Fruit fly (Drosophila melanogaster) whole organism, embryonic: ENCODE measurements around the gene Pop5.

ENCODE experiments used
- B-H2 ChIP-seq: fragments of 200-800 bp; sonication (Bioruptor generic); optimal IDR thresholded peaks from 2 replicates; lab custom pipeline; 2018; ENCODE audit warnings: missing biosample characterization, mild to moderate bottlenecking, missing genetic modification characterization
- Bdp1 ChIP-seq: fragments of 200-800 bp; sonication (Bioruptor generic); optimal IDR thresholded peaks from 3 replicates; lab custom pipeline; 2016; ENCODE audit warnings: missing biosample characterization, missing genetic modification characterization
- CG1024 ChIP-seq: fragments of 200-800 bp; sonication (Bioruptor generic); IDR thresholded peaks from 2 replicates; pipeline ENCODE4 v1.3.6; 2022; ENCODE audit warnings: missing biosample characterization, missing genetic modification characterization
- CG10267 ChIP-seq: fragments of 200-800 bp; sonication (Bioruptor generic); optimal IDR thresholded peaks from 2 replicates; lab custom pipeline; 2018; ENCODE audit warnings: missing biosample characterization, mild to moderate bottlenecking, missing genetic modification characterization, moderate library complexity
- CG10543 ChIP-seq: fragments of 200-800 bp; sonication (Bioruptor generic); optimal IDR thresholded peaks from 3 replicates; lab custom pipeline; 2017; ENCODE audit warnings: missing biosample characterization, mild to moderate bottlenecking, missing genetic modification characterization, moderate library complexity
- CG11247 ChIP-seq: fragments of 200-800 bp; sonication (Bioruptor generic); IDR thresholded peaks from 2 replicates; pipeline ENCODE4 v1.3.6; 2022; ENCODE audit warnings: missing biosample characterization, missing genetic modification characterization
- CG12219 ChIP-seq: fragments of 200-800 bp; sonication (Bioruptor generic); optimal IDR thresholded peaks from 3 replicates; lab custom pipeline; 2018; ENCODE audit warnings: missing biosample characterization, mild to moderate bottlenecking, missing genetic modification characterization
- CG12391 ChIP-seq: fragments of 200-800 bp; sonication (Bioruptor generic); optimal IDR thresholded peaks from 3 replicates; lab custom pipeline; 2018; ENCODE audit warnings: missing biosample characterization, mild to moderate bottlenecking, missing genetic modification characterization, moderate library complexity
- CG15514 ChIP-seq: fragments of 200-800 bp; sonication (Bioruptor generic); optimal IDR thresholded peaks from 3 replicates; lab custom pipeline; 2017; ENCODE audit warnings: missing biosample characterization, missing genetic modification characterization, mild to moderate bottlenecking, moderate library complexity, missing genetic modification reagents
- CG17802 ChIP-seq: fragments of 200-800 bp; sonication (Bioruptor generic); optimal IDR thresholded peaks from 2 replicates; lab custom pipeline; 2018; ENCODE audit warnings: missing biosample characterization, mild to moderate bottlenecking, missing genetic modification characterization, moderate library complexity
- CG1832 ChIP-seq: fragments of 200-800 bp; sonication (Bioruptor generic); optimal IDR thresholded peaks from 2 replicates; lab custom pipeline; 2017; ENCODE audit warnings: missing biosample characterization, mild to moderate bottlenecking, missing genetic modification characterization, inconsistent platforms
- CG18599 ChIP-seq: fragments of 200-800 bp; sonication (Bioruptor generic); optimal IDR thresholded peaks from 3 replicates; lab custom pipeline; 2017; ENCODE audit warnings: missing biosample characterization, missing genetic modification characterization, mild to moderate bottlenecking, moderate library complexity, missing genetic modification reagents
- CG2712 ChIP-seq: fragments of 200-800 bp; optimal IDR thresholded peaks from 3 replicates; lab custom pipeline; 2019; ENCODE audit warnings: missing biosample characterization, mild to moderate bottlenecking, missing genetic modification characterization, moderate library complexity
- CG2889 ChIP-seq: fragments of 200-800 bp; sonication (Bioruptor generic); IDR thresholded peaks from 3 replicates; pipeline ENCODE4 v1.3.6; 2022; ENCODE audit warnings: missing biosample characterization, missing genetic modification characterization
- CG31388 ChIP-seq: fragments of 200-800 bp; sonication (Bioruptor generic); optimal IDR thresholded peaks from 2 replicates; lab custom pipeline; 2016; ENCODE audit warnings: missing biosample characterization, missing genetic modification characterization
- CG3163 ChIP-seq: fragments of 200-800 bp; sonication (Bioruptor generic); optimal IDR thresholded peaks from 3 replicates; lab custom pipeline; 2016; ENCODE audit warnings: missing biosample characterization, missing genetic modification characterization
- CG32532 ChIP-seq: fragments of 200-800 bp; sonication (Bioruptor generic); IDR thresholded peaks from 2 replicates; pipeline ENCODE4 v1.3.6; 2022; ENCODE audit warnings: missing biosample characterization, missing genetic modification characterization
- CG32772 ChIP-seq: fragments of 200-800 bp; sonication (Bioruptor generic); IDR thresholded peaks from 2 replicates; pipeline ENCODE4 v1.3.6; 2022; ENCODE audit warnings: missing biosample characterization, missing genetic modification characterization
- CG33213 ChIP-seq: fragments of 200-800 bp; sonication (Bioruptor generic); optimal IDR thresholded peaks from 3 replicates; lab custom pipeline; 2016; ENCODE audit warnings: missing biosample characterization, missing genetic modification characterization
- CG3847 ChIP-seq: fragments of 200-800 bp; sonication (Bioruptor generic); IDR thresholded peaks from 2 replicates; pipeline ENCODE4 v1.3.6; 2022; ENCODE audit warnings: missing biosample characterization, missing genetic modification characterization
- CG6689 ChIP-seq: fragments of 200-800 bp; sonication (Bioruptor generic); IDR thresholded peaks from 2 replicates; pipeline ENCODE4 v1.3.6; 2022; ENCODE audit warnings: missing biosample characterization, missing genetic modification characterization
- CG6765 ChIP-seq: fragments of 200-800 bp; sonication (Bioruptor generic); optimal IDR thresholded peaks from 3 replicates; lab custom pipeline; 2017; ENCODE audit warnings: missing biosample characterization, mild to moderate bottlenecking, missing genetic modification characterization
- CG6854 ChIP-seq: fragments of 200-800 bp; sonication (Bioruptor generic); optimal IDR thresholded peaks from 3 replicates; lab custom pipeline; 2017; ENCODE audit warnings: missing biosample characterization, mild to moderate bottlenecking, missing genetic modification characterization
- CG8388 ChIP-seq: fragments of 200-800 bp; sonication (Bioruptor generic); optimal IDR thresholded peaks from 2 replicates; lab custom pipeline; 2019; ENCODE audit warnings: missing biosample characterization, mild to moderate bottlenecking, missing genetic modification characterization, moderate library complexity
- CG8478 ChIP-seq: fragments of >200 bp; optimal IDR thresholded peaks from 2 replicates; lab custom pipeline; 2018
- CG9727 ChIP-seq: fragments of 200-800 bp; sonication (Bioruptor generic); optimal IDR thresholded peaks from 3 replicates; lab custom pipeline; 2017; ENCODE audit warnings: missing biosample characterization, mild to moderate bottlenecking, missing genetic modification characterization
- Camta ChIP-seq: fragments of 200-800 bp; sonication (Bioruptor generic); optimal IDR thresholded peaks from 2 replicates; lab custom pipeline; 2016; ENCODE audit warnings: missing biosample characterization, missing genetic modification characterization
- D ChIP-seq, 2 experiments: fragments of 200-800 bp in 1 of 2; fragments of >200 bp in 1 of 2; sonication (Bioruptor generic) in 1 of 2; optimal IDR thresholded peaks; 2 replicates in 1 of 2; 3 replicates in 1 of 2; lab custom pipeline; 2017; ENCODE audit warnings: mild to moderate bottlenecking in 1 of 2, missing biosample characterization in 1 of 2, missing genetic modification characterization in 1 of 2, missing genetic modification reagents in 1 of 2
- Doc2 ChIP-seq: fragments of 200-800 bp; sonication (Bioruptor generic); IDR thresholded peaks from 2 replicates; pipeline ENCODE4 v1.3.6; 2022; ENCODE audit warnings: missing biosample characterization, missing genetic modification characterization
- Doc3 ChIP-seq: fragments of 200-800 bp; sonication (Bioruptor generic); IDR thresholded peaks from 3 replicates; pipeline ENCODE4 v1.3.6; 2022; ENCODE audit warnings: missing biosample characterization, missing genetic modification characterization; ENCODE audit not compliant: partially characterized antibody
- Ets97D ChIP-seq: fragments of 200-800 bp; sonication (Bioruptor generic); optimal IDR thresholded peaks from 3 replicates; lab custom pipeline; 2016; ENCODE audit warnings: missing biosample characterization, missing genetic modification characterization
- Hand ChIP-seq: fragments of 200-800 bp; sonication (Bioruptor generic); optimal IDR thresholded peaks from 2 replicates; lab custom pipeline; 2017; ENCODE audit warnings: mild to moderate bottlenecking, missing biosample characterization, missing genetic modification reagents, missing genetic modification characterization
- Hr78 ChIP-seq, 2 experiments: fragments of 200-800 bp in 1 of 2; fragments of >200 bp in 1 of 2; sonication (Bioruptor generic) in 1 of 2; optimal IDR thresholded peaks; 2 replicates each; lab custom pipeline; 2017 to 2019; ENCODE audit warnings: missing biosample characterization in 2 of 2, missing genetic modification characterization in 2 of 2, mild to moderate bottlenecking in 1 of 2, moderate library complexity in 1 of 2
- Lim3 ChIP-seq: fragments of 200-800 bp; sonication (Bioruptor generic); IDR thresholded peaks from 2 replicates; pipeline ENCODE4 v1.3.6; 2022; ENCODE audit warnings: missing biosample characterization, missing genetic modification characterization
- Neu2 ChIP-seq: fragments of 200-800 bp; sonication (Bioruptor generic); optimal IDR thresholded peaks from 3 replicates; lab custom pipeline; 2016; ENCODE audit warnings: missing biosample characterization, missing genetic modification characterization, borderline replicate concordance
- Nf-YB ChIP-seq: fragments of 200-800 bp; sonication (Bioruptor generic); optimal IDR thresholded peaks from 3 replicates; lab custom pipeline; 2019; ENCODE audit warnings: missing biosample characterization, mild to moderate bottlenecking, missing genetic modification characterization, moderate library complexity
- NfI ChIP-seq: fragments of 200-800 bp; sonication (Bioruptor generic); optimal IDR thresholded peaks from 3 replicates; lab custom pipeline; 2018; ENCODE audit warnings: missing biosample characterization, mild to moderate bottlenecking, missing genetic modification characterization, moderate library complexity
- Ptx1 ChIP-seq: fragments of 200-800 bp; sonication (Bioruptor generic); IDR thresholded peaks from 2 replicates; pipeline ENCODE4 v1.3.6; 2022; ENCODE audit warnings: missing biosample characterization, missing genetic modification characterization
- Sox102F ChIP-seq: fragments of 200-800 bp; sonication (Bioruptor generic); optimal IDR thresholded peaks from 2 replicates; lab custom pipeline; 2018; ENCODE audit warnings: missing biosample characterization, mild to moderate bottlenecking, missing genetic modification characterization, moderate library complexity
- bbx ChIP-seq: fragments of 200-800 bp; sonication (Bioruptor generic); IDR thresholded peaks from 2 replicates; pipeline ENCODE4 v1.3.6; 2022; ENCODE audit warnings: missing biosample characterization, missing genetic modification characterization; ENCODE audit not compliant: partially characterized antibody
- cato ChIP-seq: fragments of 200-800 bp; sonication (Bioruptor generic); optimal IDR thresholded peaks from 2 replicates; lab custom pipeline; 2016; ENCODE audit warnings: missing biosample characterization, missing genetic modification characterization, borderline replicate concordance
- gcm2 ChIP-seq: fragments of 200-800 bp; sonication (Bioruptor generic); optimal IDR thresholded peaks from 2 replicates; lab custom pipeline; 2016; ENCODE audit warnings: missing biosample characterization, missing genetic modification characterization
- grau ChIP-seq: fragments of 200-800 bp; optimal IDR thresholded peaks from 3 replicates; lab custom pipeline; 2019; ENCODE audit warnings: missing biosample characterization, mild to moderate bottlenecking, missing genetic modification characterization, moderate library complexity
- grn ChIP-seq: fragments of 200-800 bp; sonication (Bioruptor generic); optimal IDR thresholded peaks from 3 replicates; lab custom pipeline; 2017; ENCODE audit warnings: missing biosample characterization, missing genetic modification characterization
- gsb ChIP-seq: fragments of 200-800 bp; sonication (Bioruptor generic); IDR thresholded peaks from 2 replicates; pipeline ENCODE4 v1.3.6; 2022; ENCODE audit warnings: missing biosample characterization, missing genetic modification characterization
- hbn ChIP-seq: fragments of 200-800 bp; sonication (Bioruptor generic); IDR thresholded peaks from 2 replicates; pipeline ENCODE4 v1.3.6; 2022; ENCODE audit warnings: missing biosample characterization, missing genetic modification characterization; ENCODE audit not compliant: partially characterized antibody
- ken ChIP-seq: fragments of 200-800 bp; sonication (Bioruptor generic); IDR thresholded peaks from 3 replicates; pipeline ENCODE4 v1.3.6; 2022; ENCODE audit warnings: missing biosample characterization, missing genetic modification characterization
- otp ChIP-seq: fragments of 200-800 bp; sonication (Bioruptor generic); IDR thresholded peaks from 3 replicates; pipeline ENCODE4, ENCODE4 v1.3.6; 2022; ENCODE audit warnings: missing biosample characterization, missing genetic modification characterization
- pita ChIP-seq: fragments of 200-800 bp; sonication (Bioruptor generic); optimal IDR thresholded peaks from 2 replicates; lab custom pipeline; 2017; ENCODE audit warnings: missing biosample characterization, mild to moderate bottlenecking, missing genetic modification characterization
- ranshi ChIP-seq: fragments of 200-800 bp; sonication (Bioruptor generic); IDR thresholded peaks from 2 replicates; pipeline ENCODE4 v1.3.6; 2022; ENCODE audit warnings: missing biosample characterization, missing genetic modification characterization
- toy ChIP-seq: fragments of 200-800 bp; sonication (Bioruptor generic); IDR thresholded peaks from 2 replicates; pipeline ENCODE4 v1.3.6; 2022; ENCODE audit warnings: missing biosample characterization, missing genetic modification characterization

Gene Pop5

DNA sequence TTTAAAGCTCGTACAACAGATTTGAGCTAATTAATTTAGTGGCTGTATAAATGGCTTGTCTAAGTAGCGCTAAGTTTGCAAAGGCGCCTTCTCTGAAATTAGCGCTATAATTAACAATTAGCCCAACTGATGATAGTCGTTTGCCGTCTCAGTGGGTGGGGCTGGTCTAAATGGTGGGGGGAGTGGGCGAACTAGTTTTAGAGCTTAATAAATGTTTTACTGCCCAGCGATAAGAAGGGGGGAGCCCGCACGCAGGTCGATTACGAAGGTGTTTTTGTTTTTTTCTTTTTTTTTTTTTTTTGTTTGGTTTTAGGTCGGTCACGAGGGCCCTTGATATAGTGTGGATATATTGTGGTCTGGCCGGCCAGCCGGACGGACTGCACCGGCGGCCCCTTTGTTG is 43.8 kb downstream of the Pop5 start (continued):
- TF ChIP-seq pita (GFP tag; lab: Kevin White, UChicago) = no peak
- TF ChIP-seq grau = no peak
- TF ChIP-seq CG32772 (GFP tag; lab: Robert Waterston, UW) = peak; percentile 57; the same call in 1 of the 2 replicates
- no peak for TF ChIP-seq CG17802 (tag; lab: Kevin White, UChicago)
- no peak for TF ChIP-seq CG11247 (GFP tag; lab: Robert Waterston, UW)
- no peak for TF ChIP-seq Hr78 (GFP tag; optimal IDR thresholded peaks at IDR 0.05; lab: Kevin White, UChicago)
- peak; percentile 35; the same call in 1 of the 2 replicates for TF ChIP-seq Ptx1 (GFP tag; lab: Robert Waterston, UW)
- no peak for TF ChIP-seq CG3847 (GFP tag; lab: Robert Waterston, UW)
- no peak for TF ChIP-seq CG12219
- TF ChIP-seq CG10267 = no peak
- TF ChIP-seq CG9727 = no peak
- TF ChIP-seq grn = no peak
- no peak for TF ChIP-seq CG12391 (tag; lab: Kevin White, UChicago)
- TF ChIP-seq Ets97D (GFP tag; lab: Kevin White, UChicago) = no peak
- TF ChIP-seq Nf-YB = no peak
- TF ChIP-seq CG2889 (GFP tag; lab: Robert Waterston, UW) = no peak
- no peak for TF ChIP-seq gsb (GFP tag; lab: Robert Waterston, UW)
- no peak for TF ChIP-seq Sox102F (GFP tag; lab: Kevin White, UChicago)
- TF ChIP-seq Neu2 (GFP tag; lab: Kevin White, UChicago) = no peak
- TF ChIP-seq CG6765 (GFP tag; lab: Kevin White, UChicago) = peak; percentile 32
- TF ChIP-seq Lim3 (GFP tag; lab: Robert Waterston, UW) = no peak
- no peak for TF ChIP-seq D (optimal IDR thresholded peaks at IDR 0.05; lab: Kevin White, UChicago)
- no peak for TF ChIP-seq D (GFP tag; optimal IDR thresholded peaks at IDR 0.05; lab: Kevin White, UChicago)
- TF ChIP-seq bbx = no peak
- TF ChIP-seq B-H2 (GFP tag; lab: Kevin White, UChicago) = peak; percentile 73
- TF ChIP-seq CG6689 = no peak
- no peak for TF ChIP-seq CG1832 (GFP tag; lab: Kevin White, UChicago)
- TF ChIP-seq CG2712 (tag; lab: Kevin White, UChicago) = no peak
- TF ChIP-seq CG15514 = no peak
- TF ChIP-seq Doc3 (GFP tag; lab: Robert Waterston, UW) = no peak
- no peak for TF ChIP-seq Hand
- peak; percentile 52 for TF ChIP-seq CG10543
- TF ChIP-seq ranshi (GFP tag; lab: Robert Waterston, UW) = no peak
- TF ChIP-seq Bdp1 (GFP tag; lab: Kevin White, UChicago) = no peak
- no peak for TF ChIP-seq CG18599 (GFP tag; lab: Kevin White, UChicago)
- no peak for TF ChIP-seq CG8478
- TF ChIP-seq CG8388 (GFP tag; lab: Kevin White, UChicago) = no peak
- no peak for TF ChIP-seq CG6854 (GFP tag; lab: Kevin White, UChicago)
- TF ChIP-seq Camta (GFP tag; lab: Kevin White, UChicago) = no peak
- TF ChIP-seq CG33213 (GFP tag; lab: Kevin White, UChicago) = no peak
- no peak for TF ChIP-seq gcm2 (GFP tag; lab: Kevin White, UChicago)
- TF ChIP-seq NfI (GFP tag; lab: Kevin White, UChicago) = peak; percentile 28
- no peak for TF ChIP-seq CG1024 (GFP tag; lab: Robert Waterston, UW)
- no peak for TF ChIP-seq hbn
- TF ChIP-seq otp = no peak
- no peak for TF ChIP-seq Doc2 (GFP tag; lab: Robert Waterston, UW)
- no peak for TF ChIP-seq CG31388 (GFP tag; lab: Kevin White, UChicago)
- TF ChIP-seq cato = no peak
- TF ChIP-seq CG32532 = peak; percentile 53; the same call in 1 of the 2 replicates
- no peak for TF ChIP-seq CG3163 (GFP tag; lab: Kevin White, UChicago)
- TF ChIP-seq ken (GFP tag; lab: Robert Waterston, UW) = no peak
- TF ChIP-seq toy (GFP tag; lab: Robert Waterston, UW) = no peak
